Worm (Caenorhabditis elegans) whole organism, late embryonic: ENCODE results near the gene C32C4.3.

Experiments used
- ceh-30 ChIP-seq: fragments of 150-350 bp; optimal IDR thresholded peaks from 2 replicates; lab custom pipeline; 2014; ENCODE audit warnings: missing biosample characterization, missing genetic modification characterization
- ceh-34 ChIP-seq: sonication (generic microtip); optimal IDR thresholded peaks from 2 replicates; lab custom pipeline; 2016; ENCODE audit warnings: mild to moderate bottlenecking, missing genetic modification characterization, missing compliant biosample characterization
- gmeb-2 ChIP-seq: sonication (generic microtip); optimal IDR thresholded peaks from 2 replicates; lab custom pipeline; 2016; ENCODE audit warnings: missing genetic modification characterization, inconsistent platforms, missing compliant biosample characterization

- TF ChIP-seq ceh-30 (tag; lab: Kevin White, UChicago) (no peak), gmeb-2 (tag; lab: Kevin White, UChicago) (no peak), ceh-34 (no peak)
Observed at ce11 chrV:10659343-10659742, 12.4 kb upstream of the C32C4.3 start.
